Worm (Caenorhabditis elegans) whole organism, young adult: Measurements from ENCODE around the gene srh-7.

ENCODE experiments used
- F39B2.1 ChIP-seq: fragments of 200-800 bp; sonication (Bioruptor generic); IDR thresholded peaks from 2 replicates; pipeline ENCODE4 v1.3.6; 2022; ENCODE audit warnings: missing genetic modification reagents, missing genetic modification characterization, missing compliant biosample characterization
- F52B5.7 ChIP-seq: sonication (generic microtip); optimal IDR thresholded peaks from 2 replicates; lab custom pipeline; 2016; ENCODE audit warnings: mild to moderate bottlenecking, missing genetic modification characterization, missing compliant biosample characterization
- Y56A3A.18 ChIP-seq: fragments of 200-800 bp; sonication (Bioruptor generic); IDR thresholded peaks from 2 replicates; pipeline ENCODE4 v1.3.6; 2022; ENCODE audit warnings: missing genetic modification reagents, missing genetic modification characterization, missing compliant biosample characterization
- ceh-79 ChIP-seq: sonication (generic microtip); optimal IDR thresholded peaks from 2 replicates; lab custom pipeline; 2017; ENCODE audit warnings: mild to moderate bottlenecking, missing genetic modification characterization, missing compliant biosample characterization
- efl-1 ChIP-seq: fragments of 150-350 bp; optimal IDR thresholded peaks from 2 replicates; lab custom pipeline; 2014; ENCODE audit warnings: missing biosample characterization, missing genetic modification reagents, missing genetic modification characterization
- egl-44 ChIP-seq: fragments of 200-800 bp; sonication (Bioruptor generic); IDR thresholded peaks from 2 replicates; pipeline ENCODE4 v1.3.6; 2022; ENCODE audit warnings: missing genetic modification reagents, missing genetic modification characterization, missing compliant biosample characterization
- ets-4 ChIP-seq: fragments of 200-800 bp; sonication (Bioruptor generic); optimal IDR thresholded peaks from 2 replicates; lab custom pipeline; 2018; ENCODE audit warnings: mild to moderate bottlenecking, missing genetic modification characterization, missing compliant biosample characterization
- madf-10 ChIP-seq: sonication (generic microtip); optimal IDR thresholded peaks from 2 replicates; lab custom pipeline; 2016; ENCODE audit warnings: mild to moderate bottlenecking, missing genetic modification characterization, missing compliant biosample characterization
- nfyb-1 ChIP-seq: fragments of 200-800 bp; sonication (Bioruptor generic); IDR thresholded peaks from 2 replicates; pipeline ENCODE4 v1.3.6; 2022; ENCODE audit warnings: missing genetic modification reagents, missing genetic modification characterization, missing compliant biosample characterization
- nhr-120 ChIP-seq: fragments of 200-800 bp; sonication (Bioruptor generic); IDR thresholded peaks from 2 replicates; pipeline ENCODE4 v1.3.6; 2022; ENCODE audit warnings: missing genetic modification characterization, missing compliant biosample characterization
- sdz-38 ChIP-seq: sonication (generic microtip); optimal IDR thresholded peaks from 2 replicates; lab custom pipeline; 2016; ENCODE audit warnings: missing genotype, missing genetic modification characterization, missing compliant biosample characterization
- snpc-4 ChIP-seq, 5 experiments: fragments of 150-350 bp in 1 of 5; sonication (generic microtip) in 4 of 5; optimal IDR thresholded peaks; 2 replicates each; lab custom pipeline; 2014 to 2018; ENCODE audit warnings: missing genetic modification characterization in 5 of 5, missing biosample characterization in 3 of 5, antibody characterized with exemption in 2 of 5, mild to moderate bottlenecking in 2 of 5, missing compliant biosample characterization in 2 of 5, missing genotype in 2 of 5, moderate library complexity in 2 of 5, missing genetic modification reagents in 1 of 5
- tbp1 ChIP-seq: fragments of 200-800 bp; sonication (Bioruptor generic); optimal IDR thresholded peaks from 2 replicates; lab custom pipeline; 2018; ENCODE audit warnings: mild to moderate bottlenecking, missing genetic modification characterization, missing compliant biosample characterization
- zfh-2 ChIP-seq: fragments of 200-800 bp; sonication (Bioruptor generic); conservative IDR thresholded peaks from 2 replicates; pipeline ENCODE4 v1.3.6; 2022; ENCODE audit warnings: missing genetic modification reagents, missing genetic modification characterization, missing compliant biosample characterization

DNA sequence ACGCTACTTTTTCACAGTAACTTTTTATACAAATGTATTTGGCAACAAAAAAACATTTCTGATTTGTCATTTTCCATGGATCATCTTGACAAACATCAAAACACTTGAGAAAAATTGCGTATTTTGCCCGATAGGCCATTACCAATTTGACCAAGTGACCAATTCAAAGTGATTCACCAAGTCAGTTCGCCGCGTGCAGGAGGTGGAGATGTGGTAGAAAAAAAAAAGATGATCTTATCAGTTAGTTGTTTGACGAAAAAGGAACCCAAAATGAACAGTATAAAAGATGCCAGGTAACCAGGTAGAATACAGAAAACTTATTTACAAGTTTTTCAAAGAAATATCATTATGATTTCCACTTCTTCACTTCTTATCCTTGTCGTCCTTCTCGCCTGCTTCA lies 19.0 kb upstream of the srh-7 start, which contains the start of gene nlp-27:
- TF ChIP-seq Y56A3A.18 (GFP tag; lab: Robert Waterston, UW) (no peak), ceh-79 (tag; lab: Kevin White, UChicago) (no peak), nfyb-1 (GFP tag; lab: Robert Waterston, UW) (no peak), F39B2.1 (GFP tag; lab: Robert Waterston, UW) (no peak), nhr-120 (GFP tag; lab: Robert Waterston, UW) (no peak), tbp1 (GFP tag; lab: Kevin White, UChicago) (no peak), egl-44 (GFP tag; lab: Robert Waterston, UW) (no peak), efl-1 (GFP tag; lab: Kevin White, UChicago) (no peak), snpc-4 (GFP tag; optimal IDR thresholded peaks at IDR 0.05; lab: Kevin White, UChicago) (no peak), snpc-4 (tag; optimal IDR thresholded peaks at IDR 0.05; lab: Kevin White, UChicago) (no peak), ets-4 (GFP tag; lab: Kevin White, UChicago) (no peak), sdz-38 (tag; lab: Kevin White, UChicago) (no peak), zfh-2 (GFP tag; lab: Robert Waterston, UW) (no peak), F52B5.7 (no peak), madf-10 (no peak)
